Worm (Caenorhabditis elegans): ENCODE measurements around the gene Y73C8B.1.

Y73C8B.1 gene

ce11 chrV:3149910-3150428 is 46.7 kb downstream of the Y73C8B.1 start:
- TF ChIP-seq pbrm-1 (GFP tag; IDR thresholded peaks at IDR 0.05) (no peak), zfh-2 (GFP tag; conservative IDR thresholded peaks at IDR 0.05) (peak; percentile 89), Y53F4B.3 (GFP tag; IDR thresholded peaks at IDR 0.05) (no peak), ztf-28 (GFP tag; IDR thresholded peaks at IDR 0.05) (peak; percentile 40; the same call in 1 of the 2 replicates), snpc-4 (GFP tag; optimal IDR thresholded peaks at IDR 0.05) (no peak), snpc-4 (tag; optimal IDR thresholded peaks at IDR 0.05) (peak in 2 of 4 experiments; percentile 58 to 86), egrh-3 (GFP tag; IDR thresholded peaks at IDR 0.05) (peak; percentile 39; the same call in 1 of the 2 replicates)

ce11 chrV:3146932-3147331 is 49.8 kb downstream of the Y73C8B.1 start, which contains the start of gene srab-11:
Gene srab-11, minus strand, starts transcription at chrV:3147032.
- no peak for TF ChIP-seq mcd-1 (GFP tag; IDR thresholded peaks at IDR 0.05)
- no peak for TF ChIP-seq F49E8.2 (tag; optimal IDR thresholded peaks at IDR 0.05; ENCODE audit: insufficient read depth)
- TF ChIP-seq efl-1 (GFP tag; optimal IDR thresholded peaks at IDR 0.05), result no peak
- no peak for TF ChIP-seq nhr-179 (tag; optimal IDR thresholded peaks at IDR 0.05)
- TF ChIP-seq ztf-6 (GFP tag; IDR thresholded peaks at IDR 0.05), result no peak
- no peak for TF ChIP-seq lin-35 (GFP tag; optimal IDR thresholded peaks at IDR 0.05)
- TF ChIP-seq attf-6 (GFP tag; IDR thresholded peaks at IDR 0.05), result no peak
- TF ChIP-seq lag-1 (GFP tag; IDR thresholded peaks at IDR 0.05), result no peak
- TF ChIP-seq nhr-27 (tag; optimal IDR thresholded peaks at IDR 0.05), result no peak
- no peak for TF ChIP-seq Y95B8A.8 (GFP tag; IDR thresholded peaks at IDR 0.05)
- no peak for TF ChIP-seq repo-1 (tag; optimal IDR thresholded peaks at IDR 0.05)
- TF ChIP-seq dox-1 (GFP tag; IDR thresholded peaks at IDR 0.05), result no peak
- no peak for TF ChIP-seq ceh-91 (GFP tag; IDR thresholded peaks at IDR 0.05)
- TF ChIP-seq B0336.3 (GFP tag; IDR thresholded peaks at IDR 0.05), result no peak

Data from whole organism, young adult.